Worm (Caenorhabditis elegans): ENCODE results near the gene ram-2.
A peak's percentile ranks its signal among the peaks of the same experiment; 100 is the strongest.

ram-2 gene

DNA sequence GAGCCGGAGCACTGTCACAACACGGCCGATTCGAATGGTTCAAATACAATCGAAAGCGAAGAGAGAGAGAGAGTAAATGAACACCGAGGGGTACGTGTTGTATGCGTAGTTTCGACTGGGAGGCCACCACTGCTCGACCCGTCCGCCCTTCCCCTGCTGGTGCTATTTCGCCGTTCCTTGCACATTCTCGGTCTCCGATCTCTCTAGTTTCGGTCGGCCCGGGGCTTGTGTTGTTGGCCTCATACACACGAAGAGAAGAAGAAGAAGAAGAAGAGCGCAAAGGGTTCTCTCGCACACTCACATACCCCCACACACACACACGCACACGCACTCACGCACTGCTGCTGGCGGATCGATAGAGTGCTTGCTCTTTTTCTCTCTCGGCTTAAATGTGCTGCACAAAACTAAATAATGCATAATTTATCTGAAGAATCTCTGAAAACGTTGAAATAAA, 26.2 kb upstream of the ram-2 start (continued):
- TF ChIP-seq cebp-1 (GFP tag; IDR thresholded peaks at IDR 0.05) (no peak), cebp-1 (tag; optimal IDR thresholded peaks at IDR 0.05) (peak; percentile 80), ztf-26 (tag; optimal IDR thresholded peaks at IDR 0.05) (peak; percentile 22), hlh-26 (GFP tag; conservative IDR thresholded peaks at IDR 0.05) (no peak), K11D2.4 (GFP tag; IDR thresholded peaks at IDR 0.05) (0 out of 2 replicates have a peak, but pooled peaks have one; percentile 40), lir-1 (GFP tag; conservative IDR thresholded peaks at IDR 0.05) (0 out of 2 replicates have a peak, but pooled peaks have one; percentile 24), hrde-1 (tag; optimal IDR thresholded peaks at IDR 0.05; ENCODE audit: borderline replicate concordance) (no peak), sdz-38 (tag; optimal IDR thresholded peaks at IDR 0.05) (no peak), zfh-2 (GFP tag; conservative IDR thresholded peaks at IDR 0.05) (peak; percentile 96), ceh-40 (GFP tag; IDR thresholded peaks at IDR 0.05) (no peak), ztf-6 (GFP tag; IDR thresholded peaks at IDR 0.05) (no peak), lsl-1 (GFP tag; optimal IDR thresholded peaks at IDR 0.05) (no peak), madf-6 (GFP tag; IDR thresholded peaks at IDR 0.05) (0 out of 2 replicates have a peak, but pooled peaks have one; percentile 37), aptf-3 (GFP tag; IDR thresholded peaks at IDR 0.05) (no peak), atf-7 (tag; optimal IDR thresholded peaks at IDR 0.05) (peak; percentile 4), snpc-4 (GFP tag; optimal IDR thresholded peaks at IDR 0.05) (no peak), snpc-4 (tag; optimal IDR thresholded peaks at IDR 0.05) (peak; percentile 26 to 57 (median 46)), ccch-3 (GFP tag; optimal IDR thresholded peaks at IDR 0.05) (no peak), snpc-1.1 (tag; optimal IDR thresholded peaks at IDR 0.05; ENCODE audit: insufficient read depth) (no peak), Y67H2A.10 (GFP tag; conservative IDR thresholded peaks at IDR 0.05) (0 out of 2 replicates have a peak, but pooled peaks have one; percentile 29), B0336.3 (GFP tag; IDR thresholded peaks at IDR 0.05) (peak; percentile 82), ets-4 (GFP tag; optimal IDR thresholded peaks at IDR 0.05) (peak; percentile 16), ceh-100 (GFP tag; IDR thresholded peaks at IDR 0.05) (no peak; the same call in 1 of the 2 replicates), snpc-1.3 (tag; optimal IDR thresholded peaks at IDR 0.05; ENCODE audit: insufficient read depth) (peak; percentile 21), nhr-80 (tag; optimal IDR thresholded peaks at IDR 0.05) (peak; percentile 93)

DNA sequence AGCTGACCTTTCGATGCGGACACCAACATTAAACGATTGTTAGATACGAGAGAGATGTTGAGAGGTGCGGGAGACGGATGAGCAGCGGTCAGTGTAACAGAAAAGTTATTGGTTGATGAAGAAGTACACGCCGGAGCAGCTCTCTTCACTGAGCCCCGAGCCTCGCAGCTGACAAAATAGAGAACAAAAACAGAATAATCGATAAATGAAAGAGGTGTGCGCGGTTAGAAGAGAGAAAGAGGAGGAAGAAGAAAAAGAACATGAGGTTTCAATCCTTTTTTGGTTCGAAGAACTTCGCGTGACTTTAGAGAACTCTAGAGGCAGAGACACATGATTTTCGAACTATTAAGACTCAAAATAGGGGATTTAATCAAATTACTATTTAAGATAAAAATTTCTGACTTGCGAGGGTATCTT, 25.2 kb upstream of the ram-2 start:
- TF ChIP-seq D2030.7 (GFP tag; IDR thresholded peaks at IDR 0.05) (no peak), rcor-1 (GFP tag; IDR thresholded peaks at IDR 0.05) (no peak), ama-1 (optimal IDR thresholded peaks at IDR 0.05) (no peak), ama-1 (GFP tag; optimal IDR thresholded peaks at IDR 0.05) (no peak), mcd-1 (GFP tag; IDR thresholded peaks at IDR 0.05) (0 out of 2 replicates have a peak, but pooled peaks have one; percentile 24), T26A5.8 (tag; optimal IDR thresholded peaks at IDR 0.05) (no peak), sea-2 (GFP tag; IDR thresholded peaks at IDR 0.05) (no peak), F10E7.11 (tag; optimal IDR thresholded peaks at IDR 0.05) (no peak), madf-3 (GFP tag; IDR thresholded peaks at IDR 0.05) (0 out of 2 replicates have a peak, but pooled peaks have one; percentile 44), cebp-1 (GFP tag; IDR thresholded peaks at IDR 0.05) (no peak), cebp-1 (tag; optimal IDR thresholded peaks at IDR 0.05) (peak; percentile 18), mxl-1 (tag; optimal IDR thresholded peaks at IDR 0.05) (no peak), pbrm-1 (GFP tag; IDR thresholded peaks at IDR 0.05) (0 out of 2 replicates have a peak, but pooled peaks have one; percentile 33), mel-28 (tag; optimal IDR thresholded peaks at IDR 0.05; ENCODE audit: borderline replicate concordance) (no peak), nhr-90 (tag; optimal IDR thresholded peaks at IDR 0.05) (no peak), somi-1 (GFP tag; optimal IDR thresholded peaks at IDR 0.05) (no peak), tbx-9 (tag; optimal IDR thresholded peaks at IDR 0.05; ENCODE audit: borderline replicate concordance) (no peak), aptf-2 (GFP tag; conservative IDR thresholded peaks at IDR 0.05) (no peak), nhr-27 (tag; optimal IDR thresholded peaks at IDR 0.05) (no peak), ztf-25 (GFP tag; IDR thresholded peaks at IDR 0.05) (no peak), snpc-4 (GFP tag; optimal IDR thresholded peaks at IDR 0.05) (no peak), snpc-4 (tag; optimal IDR thresholded peaks at IDR 0.05) (peak in 2 of 4 experiments; percentile 5 to 11), ccch-3 (GFP tag; optimal IDR thresholded peaks at IDR 0.05) (no peak), madf-6 (GFP tag; IDR thresholded peaks at IDR 0.05) (no peak), lin-35 (GFP tag; optimal IDR thresholded peaks at IDR 0.05) (peak in 1 of 3 experiments; percentile 25), lin-26 (GFP tag; IDR thresholded peaks at IDR 0.05) (0 out of 2 replicates have a peak, but pooled peaks have one; percentile 24), K12H6.12 (tag; optimal IDR thresholded peaks at IDR 0.05) (peak; percentile 15), egl-44 (GFP tag; IDR thresholded peaks at IDR 0.05) (no peak), T07F8.4 (tag; optimal IDR thresholded peaks at IDR 0.05) (no peak)

Measured in whole organism, young adult.